Fruit fly (Drosophila melanogaster) whole organism, embryonic: ENCODE results near the gene CG9672.

Experiments
- Atf6 ChIP-seq: fragments of 200-800 bp; sonication (Bioruptor generic); IDR thresholded peaks from 2 replicates; pipeline ENCODE4 v1.3.6; 2022; ENCODE audit warnings: missing biosample characterization, missing genetic modification characterization
- BtbVII ChIP-seq: fragments of 200-800 bp; sonication (Bioruptor generic); optimal IDR thresholded peaks from 3 replicates; lab custom pipeline; 2017; ENCODE audit warnings: missing biosample characterization, mild to moderate bottlenecking, missing genetic modification characterization
- C15 ChIP-seq: fragments of 200-800 bp; sonication (Bioruptor generic); IDR thresholded peaks from 3 replicates; pipeline ENCODE4 v1.3.6; 2022; ENCODE audit warnings: missing biosample characterization, missing genetic modification characterization
- CG11247 ChIP-seq: fragments of 200-800 bp; sonication (Bioruptor generic); IDR thresholded peaks from 2 replicates; pipeline ENCODE4 v1.3.6; 2022; ENCODE audit warnings: missing biosample characterization, missing genetic modification characterization
- CG14860 ChIP-seq: fragments of 200-800 bp; sonication (Bioruptor generic); IDR thresholded peaks from 3 replicates; pipeline ENCODE4 v1.3.6; 2022; ENCODE audit warnings: missing biosample characterization, missing genetic modification characterization; ENCODE audit not compliant: partially characterized antibody
- CG15514 ChIP-seq: fragments of 200-800 bp; sonication (Bioruptor generic); optimal IDR thresholded peaks from 3 replicates; lab custom pipeline; 2017; ENCODE audit warnings: missing biosample characterization, missing genetic modification characterization, mild to moderate bottlenecking, moderate library complexity, missing genetic modification reagents
- CG1603 ChIP-seq: fragments of 200-800 bp; sonication (Bioruptor generic); optimal IDR thresholded peaks from 2 replicates; lab custom pipeline; 2019; ENCODE audit warnings: missing biosample characterization, mild to moderate bottlenecking, missing genetic modification characterization, moderate library complexity
- CG17359 ChIP-seq: fragments of 200-800 bp; sonication (Bioruptor generic); optimal IDR thresholded peaks from 3 replicates; lab custom pipeline; 2018; ENCODE audit warnings: missing biosample characterization, mild to moderate bottlenecking, missing genetic modification characterization, moderate library complexity
- CG18011 ChIP-seq: fragments of 200-800 bp; sonication (Bioruptor generic); optimal IDR thresholded peaks from 2 replicates; lab custom pipeline; 2017; ENCODE audit warnings: missing biosample characterization, missing genetic modification characterization, mild to moderate bottlenecking, moderate library complexity, missing genotype
- CG2116 ChIP-seq: fragments of 200-800 bp; sonication (Bioruptor generic); optimal IDR thresholded peaks from 3 replicates; lab custom pipeline; 2018; ENCODE audit warnings: missing biosample characterization, mild to moderate bottlenecking, missing genetic modification characterization
- CG2199 ChIP-seq: fragments of 200-800 bp; sonication (Bioruptor generic); IDR thresholded peaks from 3 replicates; pipeline ENCODE4 v1.3.6; 2022; ENCODE audit warnings: missing biosample characterization, missing genetic modification characterization
- CG2712 ChIP-seq: fragments of 200-800 bp; optimal IDR thresholded peaks from 3 replicates; lab custom pipeline; 2019; ENCODE audit warnings: missing biosample characterization, mild to moderate bottlenecking, missing genetic modification characterization, moderate library complexity
- CG42726 ChIP-seq: fragments of 200-800 bp; sonication (Bioruptor generic); IDR thresholded peaks from 2 replicates; pipeline ENCODE4 v1.3.6; 2022; ENCODE audit warnings: missing biosample characterization, missing genetic modification characterization; ENCODE audit not compliant: partially characterized antibody
- CG4404 ChIP-seq: fragments of 200-800 bp; sonication (Bioruptor generic); IDR thresholded peaks from 2 replicates; pipeline ENCODE4 v1.3.6; 2022; ENCODE audit warnings: missing biosample characterization, missing genetic modification characterization
- CG4820 ChIP-seq: fragments of 200-800 bp; sonication (Bioruptor generic); optimal IDR thresholded peaks from 3 replicates; lab custom pipeline; 2016; ENCODE audit warnings: missing biosample characterization, missing genetic modification characterization
- CG7839 ChIP-seq: fragments of 200-800 bp; sonication (Bioruptor generic); optimal IDR thresholded peaks from 3 replicates; lab custom pipeline; 2018; ENCODE audit warnings: missing biosample characterization, mild to moderate bottlenecking, missing genetic modification characterization, moderate library complexity
- CG8290 ChIP-seq, 3 experiments: fragments of 200-800 bp; sonication (Bioruptor generic); optimal IDR thresholded peaks; 2 replicates each; lab custom pipeline; 2016 to 2019; ENCODE audit warnings: missing biosample characterization in 3 of 3, missing genetic modification characterization in 3 of 3, mild to moderate bottlenecking in 2 of 3, moderate library complexity in 1 of 3
- CG9609 ChIP-seq: fragments of 200-800 bp; sonication (Bioruptor generic); optimal IDR thresholded peaks from 3 replicates; lab custom pipeline; 2016; ENCODE audit warnings: missing biosample characterization, missing genetic modification characterization
- CG9797 ChIP-seq: fragments of 200-800 bp; sonication (Bioruptor generic); optimal IDR thresholded peaks from 3 replicates; lab custom pipeline; 2018; ENCODE audit warnings: missing biosample characterization, mild to moderate bottlenecking, missing genetic modification characterization
- CG9876 ChIP-seq: fragments of 200-800 bp; sonication (Bioruptor generic); optimal IDR thresholded peaks from 2 replicates; lab custom pipeline; 2016; ENCODE audit warnings: missing biosample characterization, missing genetic modification characterization
- CG9932 ChIP-seq: fragments of 200-800 bp; sonication (Bioruptor generic); IDR thresholded peaks from 2 replicates; pipeline ENCODE4 v1.3.6; 2022; ENCODE audit warnings: missing biosample characterization, missing genetic modification characterization
- CTCF ChIP-seq: fragments of 200-800 bp; sonication (Bioruptor generic); optimal IDR thresholded peaks from 2 replicates; lab custom pipeline; 2017; ENCODE audit warnings: missing biosample characterization, mild to moderate bottlenecking, missing genetic modification characterization, moderate library complexity
- Doc3 ChIP-seq: fragments of 200-800 bp; sonication (Bioruptor generic); IDR thresholded peaks from 3 replicates; pipeline ENCODE4 v1.3.6; 2022; ENCODE audit warnings: missing biosample characterization, missing genetic modification characterization; ENCODE audit not compliant: partially characterized antibody
- Dp ChIP-seq: fragments of 200-800 bp; sonication (Bioruptor generic); optimal IDR thresholded peaks from 2 replicates; lab custom pipeline; 2018; ENCODE audit warnings: missing biosample characterization, mild to moderate bottlenecking, missing genetic modification characterization, moderate library complexity
- Dref ChIP-seq: fragments of 200-800 bp; sonication (Bioruptor generic); IDR thresholded peaks from 2 replicates; pipeline ENCODE4 v1.3.6; 2022; ENCODE audit warnings: missing biosample characterization, missing genetic modification characterization
- E2f2 ChIP-seq: fragments of 200-800 bp; sonication (Bioruptor generic); IDR thresholded peaks from 2 replicates; pipeline ENCODE4 v1.3.6; 2022; ENCODE audit warnings: missing biosample characterization, missing genetic modification characterization
- Ets65A ChIP-seq: fragments of 200-800 bp; sonication (Bioruptor generic); peaks from one replicate; lab custom pipeline; 2016; ENCODE audit warnings: missing biosample characterization, missing genetic modification characterization
- HLH3B ChIP-seq: fragments of 200-800 bp; sonication (Bioruptor generic); IDR thresholded peaks from 2 replicates; pipeline ENCODE4 v1.3.6; 2022; ENCODE audit warnings: missing biosample characterization, missing genetic modification characterization
- HLH4C ChIP-seq: fragments of 200-800 bp; sonication (Bioruptor generic); IDR thresholded peaks from 3 replicates; pipeline ENCODE4 v1.3.6; 2022; ENCODE audit warnings: missing biosample characterization, missing genetic modification characterization; ENCODE audit not compliant: partially characterized antibody
- Hand ChIP-seq: fragments of 200-800 bp; sonication (Bioruptor generic); optimal IDR thresholded peaks from 2 replicates; lab custom pipeline; 2017; ENCODE audit warnings: mild to moderate bottlenecking, missing biosample characterization, missing genetic modification reagents, missing genetic modification characterization
- HmgZ ChIP-seq: fragments of 200-800 bp; sonication (Bioruptor generic); optimal IDR thresholded peaks from 2 replicates; lab custom pipeline; 2018; ENCODE audit warnings: missing biosample characterization, mild to moderate bottlenecking, missing genetic modification characterization
- Hsf ChIP-seq: fragments of 200-800 bp; sonication (Bioruptor generic); optimal IDR thresholded peaks from 3 replicates; lab custom pipeline; 2016; ENCODE audit warnings: missing biosample characterization, missing genetic modification characterization
- Lhr ChIP-seq: fragments of 200-800 bp; sonication (Bioruptor generic); optimal IDR thresholded peaks from 3 replicates; lab custom pipeline; 2017; ENCODE audit warnings: mild to moderate bottlenecking, missing biosample characterization, missing genetic modification reagents, missing genetic modification characterization
- MBD-R2 ChIP-seq: fragments of 200-800 bp; sonication (Bioruptor generic); IDR thresholded peaks from 2 replicates; pipeline ENCODE4 v1.3.6; 2022; ENCODE audit warnings: missing biosample characterization, missing genetic modification characterization
- NC2β ChIP-seq: fragments of 200-800 bp; sonication (Bioruptor generic); optimal IDR thresholded peaks from 2 replicates; lab custom pipeline; 2016; ENCODE audit warnings: missing biosample characterization, missing genetic modification characterization
- Neu2 ChIP-seq: fragments of 200-800 bp; sonication (Bioruptor generic); optimal IDR thresholded peaks from 3 replicates; lab custom pipeline; 2016; ENCODE audit warnings: missing biosample characterization, missing genetic modification characterization, borderline replicate concordance
- Sin3A ChIP-seq: fragments of >200 bp; optimal IDR thresholded peaks from 2 replicates; lab custom pipeline; 2018
- Xrp1 ChIP-seq: fragments of 200-800 bp; sonication (Bioruptor generic); IDR thresholded peaks from 2 replicates; pipeline ENCODE4 v1.3.6; 2022; ENCODE audit warnings: missing biosample characterization, missing genetic modification characterization
- amos ChIP-seq: fragments of 200-800 bp; sonication (Bioruptor generic); IDR thresholded peaks from 2 replicates; pipeline ENCODE4 v1.3.6; 2022; ENCODE audit warnings: missing biosample characterization, missing genetic modification characterization; ENCODE audit not compliant: partially characterized antibody
- cg ChIP-seq: fragments of 200-800 bp; sonication (Bioruptor generic); optimal IDR thresholded peaks from 3 replicates; lab custom pipeline; 2019; ENCODE audit warnings: missing biosample characterization, mild to moderate bottlenecking, missing genetic modification characterization, moderate library complexity
- ewg ChIP-seq: fragments of 200-800 bp; sonication (Bioruptor generic); optimal IDR thresholded peaks from 3 replicates; lab custom pipeline; 2017; ENCODE audit warnings: mild to moderate bottlenecking, missing biosample characterization, missing genetic modification reagents, missing genetic modification characterization
- gem ChIP-seq: fragments of 200-800 bp; sonication (Bioruptor generic); optimal IDR thresholded peaks from 2 replicates; lab custom pipeline; 2019; ENCODE audit warnings: missing biosample characterization, mild to moderate bottlenecking, missing genetic modification characterization, moderate library complexity
- gfzf ChIP-seq: fragments of 200-800 bp; sonication (Bioruptor generic); optimal IDR thresholded peaks from 2 replicates; lab custom pipeline; 2016; ENCODE audit warnings: missing biosample characterization, mild to moderate bottlenecking, missing genetic modification characterization, moderate library complexity
- inv ChIP-seq: fragments of 200-800 bp; sonication (Bioruptor generic); IDR thresholded peaks from 2 replicates; pipeline ENCODE4 v1.3.6; 2022; ENCODE audit warnings: missing biosample characterization, missing genetic modification characterization; ENCODE audit not compliant: partially characterized antibody
- mld ChIP-seq: fragments of 200-800 bp; sonication (Bioruptor generic); IDR thresholded peaks from 3 replicates; pipeline ENCODE4 v1.3.6; 2022; ENCODE audit warnings: missing biosample characterization, missing genetic modification characterization; ENCODE audit not compliant: partially characterized antibody
- nmo ChIP-seq: fragments of 200-800 bp; sonication (Bioruptor generic); optimal IDR thresholded peaks from 2 replicates; lab custom pipeline; 2018; ENCODE audit warnings: missing biosample characterization, mild to moderate bottlenecking, missing genetic modification characterization, moderate library complexity
- prd ChIP-seq, 3 experiments: fragments of >200 bp in 2 of 3; fragments of 200-800 bp in 1 of 3; sonication (Bioruptor generic) in 1 of 3; optimal IDR thresholded peaks in 2 of 3; IDR thresholded peaks in 1 of 3; 2 replicates in 2 of 3; 3 replicates in 1 of 3; pipeline versions ENCODE4 v1.3.6 to Lab custom; 2017 to 2022; ENCODE audit warnings: missing biosample characterization in 1 of 3, missing genetic modification characterization in 1 of 3
- run ChIP-seq: fragments of 200-800 bp; sonication (Bioruptor generic); optimal IDR thresholded peaks from 3 replicates; lab custom pipeline; 2018; ENCODE audit warnings: missing biosample characterization, mild to moderate bottlenecking, missing genetic modification characterization
- slou ChIP-seq: fragments of 200-800 bp; sonication (Bioruptor generic); optimal IDR thresholded peaks from 3 replicates; lab custom pipeline; 2016; ENCODE audit warnings: missing biosample characterization, missing genetic modification characterization

Gene CG9672

dm6 chrX:16695658-16696181 lies 11.0 kb downstream of the CG9672 start, which contains the start of gene CG4678 (continued):
- no peak for TF ChIP-seq gem (tag; lab: Kevin White, UChicago)
- TF ChIP-seq cg (GFP tag; lab: Kevin White, UChicago): no peak
- TF ChIP-seq CG8290 (GFP tag; optimal IDR thresholded peaks at IDR 0.05; lab: Kevin White, UChicago): no peak
- TF ChIP-seq CG8290 (tag; optimal IDR thresholded peaks at IDR 0.05; lab: Kevin White, UChicago): peak in 1 of 2 experiments; percentile 3
- TF ChIP-seq Neu2: no peak
- peak; percentile 56 for TF ChIP-seq CTCF
- no peak for TF ChIP-seq CG7839 (tag; lab: Kevin White, UChicago)
- TF ChIP-seq Dref: peak; percentile 46; the same call in 1 of the 2 replicates
- no peak for TF ChIP-seq CG9876 (GFP tag; lab: Kevin White, UChicago)
- no peak for TF ChIP-seq Doc3 (GFP tag; lab: Robert Waterston, UW)
- no peak for TF ChIP-seq BtbVII
- TF ChIP-seq CG9797 (GFP tag; lab: Kevin White, UChicago): peak; percentile 22
- peak; percentile 72 for TF ChIP-seq gfzf (GFP tag; lab: Kevin White, UChicago)
- TF ChIP-seq prd (optimal IDR thresholded peaks at IDR 0.05; lab: Kevin White, UChicago): no peak
- TF ChIP-seq prd (GFP tag; IDR thresholded peaks at IDR 0.05; lab: Robert Waterston, UW): no peak
- TF ChIP-seq CG18011: peak; percentile 99
- TF ChIP-seq CG15514: peak; percentile 24
- no peak for TF ChIP-seq CG4820 (GFP tag; lab: Kevin White, UChicago)
- TF ChIP-seq ewg (GFP tag; lab: Kevin White, UChicago): peak; percentile 0
- peak; percentile 49 for TF ChIP-seq CG1603
- peak; percentile 32; the same call in 1 of the 2 replicates for TF ChIP-seq amos (GFP tag; lab: Robert Waterston, UW)
- TF ChIP-seq slou (GFP tag; lab: Kevin White, UChicago): no peak
- no peak for TF ChIP-seq Sin3A (lab: Kevin White, UChicago)
- TF ChIP-seq CG4404 (GFP tag; lab: Robert Waterston, UW): no peak
- TF ChIP-seq Hsf (GFP tag; lab: Kevin White, UChicago): no peak
- peak; percentile 6 for TF ChIP-seq CG9609 (GFP tag; lab: Kevin White, UChicago)
- TF ChIP-seq CG14860 (GFP tag; lab: Robert Waterston, UW): no peak
- peak; percentile 20 for TF ChIP-seq HmgZ (tag; lab: Kevin White, UChicago)
- TF ChIP-seq NC2β (GFP tag; lab: Kevin White, UChicago): no peak
- TF ChIP-seq MBD-R2: peak; percentile 35; the same call in 1 of the 2 replicates
- TF ChIP-seq HLH3B (GFP tag; lab: Robert Waterston, UW): no peak
- peak; percentile 20 for TF ChIP-seq nmo (GFP tag; lab: Kevin White, UChicago)
- TF ChIP-seq CG11247 (GFP tag; lab: Robert Waterston, UW): no peak
- no peak for TF ChIP-seq CG2116 (GFP tag; lab: Kevin White, UChicago)
- TF ChIP-seq Dp (GFP tag; lab: Kevin White, UChicago): peak; percentile 83
- TF ChIP-seq CG2199 (GFP tag; lab: Robert Waterston, UW): peak; percentile 79; the same call in 2 of the 3 replicates
- no peak for TF ChIP-seq Xrp1 (GFP tag; lab: Robert Waterston, UW)
- 0 out of 2 replicates have a peak, but pooled peaks have one; percentile 12 for TF ChIP-seq CG9932 (GFP tag; lab: Robert Waterston, UW)
- TF ChIP-seq inv: no peak
- TF ChIP-seq CG17359 (tag; lab: Kevin White, UChicago): peak; percentile 8
- peak; percentile 51; the same call in 1 of the 2 replicates for TF ChIP-seq CG42726 (GFP tag; lab: Robert Waterston, UW)
- TF ChIP-seq run: no peak
- no peak for TF ChIP-seq mld (GFP tag; lab: Robert Waterston, UW)
- TF ChIP-seq E2f2 (GFP tag; lab: Robert Waterston, UW): peak; percentile 89
- TF ChIP-seq Hand (GFP tag; lab: Kevin White, UChicago): no peak
- TF ChIP-seq Lhr (GFP tag; lab: Kevin White, UChicago): peak; percentile 43
- no peak for TF ChIP-seq Atf6
- TF ChIP-seq Ets65A: peak; percentile 93
- no peak for TF ChIP-seq HLH4C (GFP tag; lab: Robert Waterston, UW)
- TF ChIP-seq C15 (GFP tag; lab: Robert Waterston, UW): no peak
- peak; percentile 5 for TF ChIP-seq CG2712 (tag; lab: Kevin White, UChicago)
